Worm (Caenorhabditis elegans) whole organism, L3 larva: ENCODE data around the gene sto-6.

Experiments
- R02D3.7 ChIP-seq: fragments of 150-350 bp; optimal IDR thresholded peaks from 2 replicates; lab custom pipeline; 2014; ENCODE audit warnings: missing biosample characterization, missing genetic modification characterization
- nhr-11 ChIP-seq: fragments of 150-350 bp; optimal IDR thresholded peaks from 2 replicates; lab custom pipeline; 2014; ENCODE audit warnings: missing biosample characterization, missing genetic modification characterization
- nhr-237 ChIP-seq: fragments of 150-350 bp; optimal IDR thresholded peaks from 2 replicates; lab custom pipeline; 2014; ENCODE audit warnings: missing biosample characterization, missing genetic modification characterization
- nhr-76 ChIP-seq: fragments of 150-350 bp; sonication (generic microtip); optimal IDR thresholded peaks from 5 replicates; lab custom pipeline; 2014; ENCODE audit warnings: missing biosample characterization, missing genetic modification characterization
- snpc-4 ChIP-seq: fragments of 150-350 bp; optimal IDR thresholded peaks from 2 replicates; lab custom pipeline; 2014; ENCODE audit warnings: missing biosample characterization, missing genetic modification characterization
- ztf-11 ChIP-seq: fragments of 150-350 bp; optimal IDR thresholded peaks from 2 replicates; lab custom pipeline; 2014; ENCODE audit warnings: missing biosample characterization, missing genetic modification characterization

ce11 chrX:11596876-11597275 is 35.3 kb upstream of the sto-6 start:
- TF ChIP-seq nhr-237 (tag; lab: Kevin White, UChicago): no peak
- TF ChIP-seq nhr-11 (tag; lab: Kevin White, UChicago): no peak
- TF ChIP-seq snpc-4 (tag; lab: Kevin White, UChicago): no peak
- no peak for TF ChIP-seq ztf-11 (tag; lab: Kevin White, UChicago)
- no peak for TF ChIP-seq R02D3.7
- TF ChIP-seq nhr-76: no peak
